Worm (Caenorhabditis elegans): Measurements from ENCODE around the gene str-55.

DNA sequence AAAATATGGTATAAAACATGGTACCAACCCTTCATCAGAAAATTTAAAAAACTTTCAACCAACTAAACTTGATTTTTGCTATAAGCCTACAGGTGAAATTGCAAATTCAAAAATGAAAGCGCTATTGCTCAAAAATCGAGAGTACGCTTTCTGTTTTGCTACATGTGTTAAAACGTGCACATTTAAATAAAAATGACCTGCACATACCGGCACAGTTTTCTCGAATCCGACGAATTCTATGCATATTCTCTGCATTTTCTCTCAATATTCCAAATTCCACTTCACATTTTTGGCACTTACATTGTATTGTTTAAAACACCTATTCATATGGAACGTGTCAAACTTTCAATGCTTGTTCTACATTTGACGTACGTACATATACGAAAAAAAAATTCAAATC, 6.4 kb downstream of the str-55 start, which contains the start of gene srh-145:
- TF ChIP-seq unc-62 (GFP tag; optimal IDR thresholded peaks at IDR 0.05) = no peak
- no peak for TF ChIP-seq skn-1 (tag; optimal IDR thresholded peaks at IDR 0.05)
- TF ChIP-seq nhr-11 (tag; optimal IDR thresholded peaks at IDR 0.05) = no peak
- TF ChIP-seq daf-12 (tag; optimal IDR thresholded peaks at IDR 0.05) = no peak
- no peak for TF ChIP-seq nhr-77 (tag; optimal IDR thresholded peaks at IDR 0.05)
- TF ChIP-seq elt-1 (tag; optimal IDR thresholded peaks at IDR 0.05) = no peak
- no peak for TF ChIP-seq aly-2 (tag; optimal IDR thresholded peaks at IDR 0.05)
- no peak for TF ChIP-seq lin-39 (tag; optimal IDR thresholded peaks at IDR 0.05)
- no peak for TF ChIP-seq nhr-76 (tag; optimal IDR thresholded peaks at IDR 0.05)
- no peak for TF ChIP-seq elt-3 (tag; optimal IDR thresholded peaks at IDR 0.05)
- TF ChIP-seq ama-1 (optimal IDR thresholded peaks at IDR 0.05) = no peak
- TF ChIP-seq ztf-4 (tag; optimal IDR thresholded peaks at IDR 0.05) = no peak
- TF ChIP-seq ceh-82 (tag; optimal IDR thresholded peaks at IDR 0.05) = no peak
- TF ChIP-seq mdl-1 (tag; optimal IDR thresholded peaks at IDR 0.05) = no peak

All from whole organism, L3 larva.